Fruit fly (Drosophila melanogaster): Measurements from ENCODE around the gene mld.

Gene mld

dm6 chr3R:24562323-24563025 is 23.0 kb upstream of the mld start:
- TF ChIP-seq HLH106 (tag; optimal IDR thresholded peaks at IDR 0.05) (no peak), sv (GFP tag; optimal IDR thresholded peaks at IDR 0.05) (no peak), jim (GFP tag; optimal IDR thresholded peaks at IDR 0.05) (no peak), psq (GFP tag; optimal IDR thresholded peaks at IDR 0.05) (no peak), Dfd (GFP tag; optimal IDR thresholded peaks at IDR 0.05) (peak; percentile 93), Rel (GFP tag; optimal IDR thresholded peaks at IDR 0.05) (no peak), Rel (tag; optimal IDR thresholded peaks at IDR 0.05) (peak; percentile 50), woc (GFP tag; optimal IDR thresholded peaks at IDR 0.05) (no peak), br (GFP tag; optimal IDR thresholded peaks at IDR 0.05) (no peak)

DNA sequence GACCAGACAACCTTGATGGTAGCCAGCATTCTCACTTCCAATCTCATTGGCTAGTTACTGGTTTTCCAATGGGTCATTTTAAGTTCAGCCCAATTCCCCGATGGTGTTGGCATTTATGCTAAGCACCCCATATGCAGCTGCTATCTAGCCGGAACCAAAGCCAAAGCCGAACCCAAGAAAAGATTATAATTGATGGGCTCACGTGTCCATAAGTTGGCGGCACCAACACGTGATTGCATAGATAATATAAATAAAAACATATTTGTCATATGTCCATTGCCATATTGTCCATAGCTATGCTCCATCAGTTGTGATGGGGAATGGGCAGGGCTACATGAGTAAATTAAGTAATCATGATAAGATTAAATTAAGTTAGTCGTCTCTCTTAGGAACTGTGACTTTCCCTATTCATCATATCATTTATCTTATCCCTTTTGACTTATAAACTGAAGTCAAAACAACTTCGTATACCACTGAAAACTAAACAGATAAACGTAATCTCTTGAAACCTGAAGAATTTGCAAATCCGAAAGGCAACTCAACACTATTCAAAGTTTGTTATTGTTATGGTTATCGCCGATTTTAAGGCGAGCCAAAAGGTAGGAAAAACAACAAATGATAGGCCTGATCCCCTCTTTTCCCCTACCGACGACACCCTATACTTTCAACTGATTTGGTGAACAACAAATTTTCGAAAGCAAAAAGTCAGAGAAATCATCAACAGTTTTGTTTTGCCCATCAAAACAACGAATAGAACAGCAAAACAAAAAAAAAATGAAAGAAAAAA is 22.2 kb upstream of the mld start:
- TF ChIP-seq Hr78 (GFP tag; optimal IDR thresholded peaks at IDR 0.05) (no peak), fru (GFP tag; optimal IDR thresholded peaks at IDR 0.05) (no peak), rgr (GFP tag; optimal IDR thresholded peaks at IDR 0.05) (no peak), OdsH (GFP tag; optimal IDR thresholded peaks at IDR 0.05) (no peak), GATAd (GFP tag; optimal IDR thresholded peaks at IDR 0.05) (no peak), dl (GFP tag; optimal IDR thresholded peaks at IDR 0.05; ENCODE audit: insufficient read depth in 1 of 2, partially characterized antibody in 2 of 2) (no peak), dsf (GFP tag; optimal IDR thresholded peaks at IDR 0.05; ENCODE audit: borderline replicate concordance) (no peak), foxo (GFP tag; optimal IDR thresholded peaks at IDR 0.05) (no peak), brk (GFP tag; optimal IDR thresholded peaks at IDR 0.05) (no peak), CG32264 (GFP tag; optimal IDR thresholded peaks at IDR 0.05) (no peak), ey (GFP tag; optimal IDR thresholded peaks at IDR 0.05) (no peak), Dfd (GFP tag; optimal IDR thresholded peaks at IDR 0.05) (no peak)

DNA sequence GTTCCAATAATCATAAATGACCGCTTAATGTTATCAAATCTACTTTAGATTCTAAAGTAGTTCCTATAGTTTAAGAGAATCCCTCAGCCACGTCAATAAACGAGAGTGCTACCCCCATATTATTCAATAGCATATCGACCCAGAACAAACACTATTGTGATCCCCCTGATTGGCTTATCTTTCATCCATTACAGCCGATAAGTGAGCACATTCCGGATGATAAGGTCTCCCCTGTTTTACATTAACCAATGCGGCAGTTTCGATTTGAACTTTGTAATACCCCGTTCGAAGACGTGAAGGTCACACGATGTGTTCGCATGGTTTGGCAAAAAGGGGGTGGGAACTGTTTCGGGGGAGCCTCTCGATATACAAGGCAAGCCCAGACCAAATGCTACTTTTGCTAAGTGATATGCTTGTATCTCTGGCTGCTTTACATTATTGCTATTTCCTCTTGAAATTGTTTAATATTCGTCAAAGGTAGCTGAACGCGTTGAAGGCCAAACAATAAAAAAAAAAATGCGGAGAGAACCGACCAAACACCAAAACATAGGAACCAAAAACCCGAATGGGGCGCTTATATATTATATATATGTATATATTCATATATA is 21.2 kb upstream of the mld start:
- TF ChIP-seq Rel (GFP tag; optimal IDR thresholded peaks at IDR 0.05) (no peak), Rel (tag; optimal IDR thresholded peaks at IDR 0.05) (peak; percentile 60), usp (GFP tag; optimal IDR thresholded peaks at IDR 0.05) (no peak)

DNA sequence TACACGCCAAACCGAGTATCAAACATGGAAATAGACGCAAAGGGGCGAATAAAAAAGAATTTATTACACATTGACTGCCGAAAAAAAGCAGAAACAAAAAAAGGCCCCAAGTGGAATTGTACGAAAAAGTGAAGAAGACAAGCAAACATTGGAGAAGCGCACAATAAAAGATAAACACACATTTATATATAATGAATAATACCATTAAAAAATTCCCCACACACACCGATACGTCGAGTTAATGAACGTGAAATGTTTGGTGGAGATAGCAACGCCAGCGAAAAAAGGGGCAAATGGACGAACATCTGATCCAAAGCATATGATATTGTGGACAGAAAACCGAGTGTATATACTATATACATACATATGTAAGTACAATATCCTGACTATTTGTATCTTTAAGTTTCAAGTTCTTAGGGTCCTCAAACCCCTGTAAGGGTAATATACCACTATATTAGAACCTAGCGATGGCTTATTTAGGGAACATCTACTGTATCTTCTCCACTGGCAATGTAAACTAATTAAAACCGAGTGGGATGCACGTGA is 20.6 kb upstream of the mld start:
- TF ChIP-seq dl (GFP tag; optimal IDR thresholded peaks at IDR 0.05; ENCODE audit: insufficient read depth in 1 of 2, partially characterized antibody in 2 of 2) (no peak), br (GFP tag; optimal IDR thresholded peaks at IDR 0.05) (no peak), dmrt93B (GFP tag; optimal IDR thresholded peaks at IDR 0.05) (no peak), Abd-B (GFP tag; optimal IDR thresholded peaks at IDR 0.05) (no peak), woc (GFP tag; optimal IDR thresholded peaks at IDR 0.05) (no peak), Hnf4 (GFP tag; optimal IDR thresholded peaks at IDR 0.05) (no peak), tai (GFP tag; optimal IDR thresholded peaks at IDR 0.05) (no peak), OdsH (GFP tag; optimal IDR thresholded peaks at IDR 0.05) (peak; percentile 23), jim (GFP tag; optimal IDR thresholded peaks at IDR 0.05) (no peak), fru (GFP tag; optimal IDR thresholded peaks at IDR 0.05) (peak; percentile 34), Rel (GFP tag; optimal IDR thresholded peaks at IDR 0.05) (peak; percentile 8), Rel (tag; optimal IDR thresholded peaks at IDR 0.05) (peak; percentile 77), Vsx2 (GFP tag; optimal IDR thresholded peaks at IDR 0.05; ENCODE audit: partially characterized antibody) (no peak), Mio (GFP tag; optimal IDR thresholded peaks at IDR 0.05) (no peak), HLH106 (tag; optimal IDR thresholded peaks at IDR 0.05) (peak; percentile 30), rgr (GFP tag; optimal IDR thresholded peaks at IDR 0.05) (peak; percentile 26), Dif (GFP tag; optimal IDR thresholded peaks at IDR 0.05; ENCODE audit: partially characterized antibody) (peak; percentile 16), sage (GFP tag; optimal IDR thresholded peaks at IDR 0.05) (peak; percentile 20), CrebA (GFP tag; optimal IDR thresholded peaks at IDR 0.05; ENCODE audit: borderline replicate concordance) (peak; percentile 75), psq (GFP tag; optimal IDR thresholded peaks at IDR 0.05) (peak; percentile 54), ey (GFP tag; optimal IDR thresholded peaks at IDR 0.05) (peak; percentile 42), CG32264 (GFP tag; optimal IDR thresholded peaks at IDR 0.05) (no peak), lola (GFP tag; optimal IDR thresholded peaks at IDR 0.05) (no peak), pan (optimal IDR thresholded peaks at IDR 0.05) (no peak), h (GFP tag; optimal IDR thresholded peaks at IDR 0.05) (peak; percentile 64), Sp1 (GFP tag; optimal IDR thresholded peaks at IDR 0.05) (no peak), Myc (optimal IDR thresholded peaks at IDR 0.05) (no peak), brk (GFP tag; optimal IDR thresholded peaks at IDR 0.05) (peak; percentile 4), Hr83 (GFP tag; optimal IDR thresholded peaks at IDR 0.05; ENCODE audit: poor library complexity, severe bottlenecking) (no peak), usp (GFP tag; optimal IDR thresholded peaks at IDR 0.05) (no peak), CG9705 (GFP tag; optimal IDR thresholded peaks at IDR 0.05) (no peak), Dfd (GFP tag; optimal IDR thresholded peaks at IDR 0.05) (no peak)
